Fruit fly (Drosophila melanogaster) whole organism, prepupa: ENCODE results near the gene Smyd5.
A peak's percentile ranks its signal among the peaks of the same experiment; 100 is the strongest.

ENCODE experiments used
- Blimp-1 ChIP-seq: fragments of 200-800 bp; sonication (Bioruptor generic); optimal IDR thresholded peaks from 3 replicates; lab custom pipeline; 2017; ENCODE audit warnings: missing biosample characterization, missing genetic modification characterization, mild to moderate bottlenecking, moderate library complexity, missing genetic modification reagents
- CG10631 ChIP-seq: fragments of 200-800 bp; sonication (Bioruptor generic); optimal IDR thresholded peaks from 2 replicates; lab custom pipeline; 2016; ENCODE audit warnings: missing biosample characterization, missing genetic modification characterization
- CG11294 ChIP-seq: fragments of 200-800 bp; sonication (Bioruptor generic); IDR thresholded peaks from 2 replicates; pipeline ENCODE4 v1.3.6; 2022; ENCODE audit warnings: missing biosample characterization, missing genetic modification characterization
- CG11762 ChIP-seq: fragments of 200-800 bp; sonication (Bioruptor generic); optimal IDR thresholded peaks from 3 replicates; lab custom pipeline; 2016; ENCODE audit warnings: missing biosample characterization, missing genetic modification characterization; ENCODE audit not compliant: insufficient read depth
- CG15336 ChIP-seq: fragments of 200-800 bp; sonication (Bioruptor generic); IDR thresholded peaks from 2 replicates; pipeline ENCODE4 v1.3.6; 2022; ENCODE audit warnings: missing biosample characterization, missing genetic modification characterization
- CG3032 ChIP-seq: fragments of 200-800 bp; optimal IDR thresholded peaks from 2 replicates; lab custom pipeline; 2019; ENCODE audit warnings: missing biosample characterization, mild to moderate bottlenecking, missing genetic modification characterization, moderate library complexity
- CG31627 ChIP-seq: fragments of 200-800 bp; sonication (Bioruptor generic); optimal IDR thresholded peaks from 3 replicates; lab custom pipeline; 2016; ENCODE audit warnings: missing biosample characterization, missing genetic modification characterization
- CG32006 ChIP-seq: fragments of 200-800 bp; sonication (Bioruptor generic); optimal IDR thresholded peaks from 3 replicates; lab custom pipeline; 2017; ENCODE audit warnings: missing biosample characterization, mild to moderate bottlenecking, missing genetic modification characterization
- CG34406 ChIP-seq: fragments of 200-800 bp; sonication (Bioruptor generic); optimal IDR thresholded peaks from 3 replicates; lab custom pipeline; 2016; ENCODE audit warnings: missing biosample characterization, missing genetic modification characterization
- CG3919 ChIP-seq: fragments of 200-800 bp; sonication (Bioruptor generic); optimal IDR thresholded peaks from 3 replicates; lab custom pipeline; 2016; ENCODE audit warnings: missing biosample characterization, missing genetic modification characterization
- CG4318 ChIP-seq: fragments of 200-800 bp; sonication (Bioruptor generic); optimal IDR thresholded peaks from 3 replicates; lab custom pipeline; 2017; ENCODE audit warnings: missing biosample characterization, mild to moderate bottlenecking, missing genetic modification characterization
- CG6163 ChIP-seq: fragments of 200-800 bp; sonication (Bioruptor generic); IDR thresholded peaks from 3 replicates; pipeline ENCODE4 v1.3.6; 2022; ENCODE audit warnings: missing biosample characterization, missing genetic modification characterization
- CG6276 ChIP-seq: fragments of 200-800 bp; sonication (Bioruptor generic); optimal IDR thresholded peaks from 2 replicates; lab custom pipeline; 2017; ENCODE audit warnings: missing biosample characterization, mild to moderate bottlenecking, missing genetic modification characterization
- CG6792 ChIP-seq: fragments of 200-800 bp; sonication (Bioruptor generic); optimal IDR thresholded peaks from 3 replicates; lab custom pipeline; 2016; ENCODE audit warnings: missing biosample characterization, missing genetic modification characterization
- CG6808 ChIP-seq: fragments of 200-800 bp; sonication (Bioruptor generic); optimal IDR thresholded peaks from 3 replicates; lab custom pipeline; 2017; ENCODE audit warnings: missing biosample characterization, missing genetic modification characterization, mild to moderate bottlenecking, moderate library complexity, missing genetic modification reagents
- CG6854 ChIP-seq: fragments of 200-800 bp; sonication (Bioruptor generic); optimal IDR thresholded peaks from 2 replicates; lab custom pipeline; 2017; ENCODE audit warnings: missing biosample characterization, mild to moderate bottlenecking, missing genetic modification characterization
- CG7368 ChIP-seq: fragments of 200-800 bp; sonication (Bioruptor generic); optimal IDR thresholded peaks from 3 replicates; lab custom pipeline; 2016; ENCODE audit warnings: missing biosample characterization, missing genetic modification characterization
- CG8119 ChIP-seq: fragments of 200-800 bp; sonication (Bioruptor generic); IDR thresholded peaks from 3 replicates; pipeline ENCODE4 v1.3.6; 2022; ENCODE audit warnings: missing biosample characterization, missing genetic modification characterization
- CG8319 ChIP-seq: fragments of 200-800 bp; sonication (Bioruptor generic); optimal IDR thresholded peaks from 3 replicates; lab custom pipeline; 2016; ENCODE audit warnings: missing biosample characterization, missing genetic modification characterization
- CG9139 ChIP-seq: fragments of 200-800 bp; sonication (Bioruptor generic); optimal IDR thresholded peaks from 3 replicates; lab custom pipeline; 2017; ENCODE audit warnings: missing biosample characterization, mild to moderate bottlenecking, missing genetic modification characterization
- Eip78C ChIP-seq: fragments of 200-800 bp; sonication (Bioruptor generic); peaks from one replicate; lab custom pipeline; 2016; ENCODE audit warnings: missing biosample characterization, missing genetic modification characterization
- Eip93F ChIP-seq: fragments of 200-800 bp; sonication (Bioruptor generic); optimal IDR thresholded peaks from 2 replicates; lab custom pipeline; 2016; ENCODE audit warnings: missing biosample characterization, mild to moderate bottlenecking, missing genetic modification characterization
- Ets21C ChIP-seq: fragments of 200-800 bp; sonication (Bioruptor generic); optimal IDR thresholded peaks from 3 replicates; lab custom pipeline; 2016; ENCODE audit warnings: missing biosample characterization, missing genetic modification characterization
- Gug ChIP-seq: fragments of 200-800 bp; sonication (Bioruptor generic); IDR thresholded peaks from 2 replicates; pipeline ENCODE4 v1.3.6; 2022; ENCODE audit warnings: missing biosample characterization, missing genetic modification characterization
- Hr38 ChIP-seq: sonication (Bioruptor generic); optimal IDR thresholded peaks from 2 replicates; lab custom pipeline; 2016; ENCODE audit warnings: missing biosample characterization, missing genetic modification characterization
- Hr39 ChIP-seq: fragments of 200-800 bp; sonication (Bioruptor generic); optimal IDR thresholded peaks from 2 replicates; lab custom pipeline; 2016; ENCODE audit warnings: missing biosample characterization, missing genetic modification characterization
- Met ChIP-seq: fragments of 200-800 bp; sonication (Bioruptor generic); optimal IDR thresholded peaks from 3 replicates; lab custom pipeline; 2016; ENCODE audit warnings: missing biosample characterization, missing genetic modification characterization
- OdsH ChIP-seq: fragments of 200-800 bp; sonication (Bioruptor generic); optimal IDR thresholded peaks from 3 replicates; lab custom pipeline; 2016; ENCODE audit warnings: missing biosample characterization, missing genetic modification characterization
- Sox14 ChIP-seq: fragments of 200-800 bp; sonication (Bioruptor generic); optimal IDR thresholded peaks from 3 replicates; lab custom pipeline; 2016; ENCODE audit warnings: missing biosample characterization, missing genetic modification characterization
- Sox15 ChIP-seq: fragments of 200-800 bp; sonication (Bioruptor generic); optimal IDR thresholded peaks from 3 replicates; lab custom pipeline; 2016; ENCODE audit warnings: missing biosample characterization, missing genetic modification characterization
- achi ChIP-seq: fragments of 200-800 bp; sonication (Bioruptor generic); optimal IDR thresholded peaks from 3 replicates; lab custom pipeline; 2016; ENCODE audit warnings: missing biosample characterization, missing genetic modification characterization
- acj6 ChIP-seq: fragments of 200-800 bp; sonication (Bioruptor generic); optimal IDR thresholded peaks from 3 replicates; lab custom pipeline; 2016; ENCODE audit warnings: missing biosample characterization, missing genetic modification characterization
- dac ChIP-seq: fragments of 200-800 bp; sonication (Bioruptor generic); optimal IDR thresholded peaks from 2 replicates; lab custom pipeline; 2017; ENCODE audit warnings: missing biosample characterization, mild to moderate bottlenecking, missing genetic modification characterization
- dsx ChIP-seq: fragments of 200-800 bp; optimal IDR thresholded peaks from 3 replicates; lab custom pipeline; 2019; ENCODE audit warnings: missing biosample characterization, mild to moderate bottlenecking, missing genetic modification characterization, moderate library complexity; ENCODE audit not compliant: poor library complexity, severe bottlenecking
- eg ChIP-seq: fragments of 200-800 bp; sonication (Bioruptor generic); IDR thresholded peaks from 3 replicates; pipeline ENCODE4 v1.3.6; 2022; ENCODE audit warnings: missing biosample characterization, missing genetic modification characterization
- esn ChIP-seq: fragments of 200-800 bp; sonication (Bioruptor generic); optimal IDR thresholded peaks from 2 replicates; lab custom pipeline; 2016; ENCODE audit warnings: missing biosample characterization, mild to moderate bottlenecking, missing genetic modification characterization, moderate library complexity
- fd59A ChIP-seq: fragments of 200-800 bp; sonication (Bioruptor generic); optimal IDR thresholded peaks from 2 replicates; lab custom pipeline; 2017; ENCODE audit warnings: missing biosample characterization, mild to moderate bottlenecking, missing genetic modification characterization, missing genetic modification reagents
- fd85E ChIP-seq: fragments of 200-800 bp; sonication (Bioruptor generic); optimal IDR thresholded peaks from 3 replicates; lab custom pipeline; 2016; ENCODE audit warnings: missing biosample characterization, missing genetic modification characterization
- fkh ChIP-seq: fragments of 200-800 bp; sonication (Bioruptor generic); optimal IDR thresholded peaks from 3 replicates; lab custom pipeline; 2017; ENCODE audit warnings: missing biosample characterization, mild to moderate bottlenecking, missing genetic modification characterization, moderate library complexity
- net ChIP-seq: fragments of 200-800 bp; sonication (Bioruptor generic); optimal IDR thresholded peaks from 3 replicates; lab custom pipeline; 2016; ENCODE audit warnings: missing biosample characterization, missing genetic modification characterization
- salr ChIP-seq, 2 experiments: fragments of 200-800 bp; sonication (Bioruptor generic); optimal IDR thresholded peaks; 3 replicates each; lab custom pipeline; 2016 to 2018; ENCODE audit warnings: missing biosample characterization in 2 of 2, missing genetic modification characterization in 2 of 2, mild to moderate bottlenecking in 1 of 2
- spab ChIP-seq: fragments of 200-800 bp; sonication (Bioruptor generic); optimal IDR thresholded peaks from 2 replicates; lab custom pipeline; 2017; ENCODE audit warnings: missing biosample characterization, mild to moderate bottlenecking, missing genetic modification characterization, missing genetic modification reagents
- ss ChIP-seq, 2 experiments: fragments of 200-800 bp; sonication (Bioruptor generic); optimal IDR thresholded peaks; 2 replicates in 1 of 2; 3 replicates in 1 of 2; lab custom pipeline; 2017 to 2018; ENCODE audit warnings: mild to moderate bottlenecking in 2 of 2, missing biosample characterization in 2 of 2, missing genetic modification characterization in 2 of 2, moderate library complexity in 1 of 2
- svp ChIP-seq: fragments of 200-800 bp; sonication (Bioruptor generic); peaks from one replicate; lab custom pipeline; 2016; ENCODE audit warnings: missing biosample characterization, missing genetic modification characterization
- topi ChIP-seq: fragments of 200-800 bp; sonication (Bioruptor generic); optimal IDR thresholded peaks from 3 replicates; lab custom pipeline; 2016; ENCODE audit warnings: missing biosample characterization, missing genetic modification characterization

Gene Smyd5

DNA sequence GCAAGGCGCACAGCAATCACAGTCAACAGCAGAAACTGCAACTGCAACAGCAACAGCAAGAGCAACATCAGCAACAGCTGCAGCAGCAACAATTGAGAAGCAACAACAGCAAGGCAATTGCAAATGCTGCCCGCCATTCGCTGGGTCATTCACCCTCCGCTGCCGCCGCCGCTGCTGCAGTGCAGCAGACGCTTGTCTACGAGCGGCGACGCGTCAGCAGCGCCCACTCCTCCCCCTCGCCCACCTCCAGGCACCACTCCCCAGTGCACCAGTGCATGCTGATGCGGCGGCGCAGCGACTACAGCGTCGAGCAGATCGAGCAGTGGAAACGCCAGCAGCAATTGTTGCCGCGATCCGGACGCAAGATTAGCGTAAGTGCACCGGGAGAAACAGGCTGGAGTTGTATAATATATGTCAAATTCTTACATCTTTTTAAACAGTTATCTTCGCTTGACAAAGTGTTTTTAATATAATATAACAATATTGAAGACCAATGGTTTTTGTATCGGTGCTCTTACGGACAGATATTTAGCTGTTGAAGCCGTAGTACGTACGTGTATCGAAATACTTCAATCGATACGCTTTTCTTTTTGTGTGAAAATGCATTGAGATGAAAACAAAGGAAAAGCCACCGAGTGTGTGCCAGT is 12.8 kb downstream of the Smyd5 start (continued):
- TF ChIP-seq spab (GFP tag; lab: Kevin White, UChicago) (peak; percentile 69), Ets21C (GFP tag; lab: Kevin White, UChicago) (peak; percentile 30), Hr39 (GFP tag; lab: Kevin White, UChicago) (peak; percentile 32), CG4318 (GFP tag; lab: Kevin White, UChicago) (peak; percentile 84), net (GFP tag; lab: Kevin White, UChicago) (peak; percentile 81), CG15336 (GFP tag; lab: Robert Waterston, UW) (peak; percentile 89), Gug (GFP tag; lab: Robert Waterston, UW) (peak; percentile 84), fd85E (GFP tag; lab: Kevin White, UChicago) (no peak), CG6792 (peak; percentile 72), Sox14 (GFP tag; lab: Kevin White, UChicago) (peak; percentile 87), CG9139 (GFP tag; lab: Kevin White, UChicago) (no peak), ss (GFP tag; optimal IDR thresholded peaks at IDR 0.05; lab: Kevin White, UChicago) (no peak)

DNA sequence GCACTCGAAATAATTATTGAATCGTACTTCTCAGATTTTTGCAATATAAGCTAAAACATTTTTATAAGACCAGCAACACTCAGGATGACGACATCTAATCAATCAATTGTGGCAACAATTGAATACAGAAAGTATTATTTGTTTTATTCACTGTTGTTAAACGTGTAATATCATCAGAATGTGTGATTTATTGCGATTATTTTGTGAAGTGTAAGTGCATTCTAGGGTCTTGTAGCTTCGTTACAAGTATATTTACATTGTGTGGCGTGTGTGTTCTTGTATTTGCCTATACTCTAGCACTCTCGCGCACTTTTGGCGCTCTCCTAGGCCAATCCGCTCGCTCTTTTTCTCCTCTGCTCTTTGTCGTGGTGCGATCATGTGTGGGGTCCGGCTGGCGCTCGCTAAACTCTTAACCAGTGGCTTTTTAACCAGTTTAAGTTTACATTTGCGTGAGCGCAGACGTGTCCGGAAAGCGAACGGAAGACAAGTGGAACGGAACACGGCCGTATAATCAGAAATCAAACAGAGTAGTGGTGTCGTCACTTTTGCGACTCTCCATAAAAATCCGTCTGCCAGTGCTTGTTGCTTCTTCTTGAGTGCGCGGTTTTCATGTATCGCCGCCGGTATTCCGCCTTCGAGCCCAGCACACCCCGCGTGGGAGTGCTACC is 14.0 kb downstream of the Smyd5 start:
- peak; percentile 88 for TF ChIP-seq Met (GFP tag; lab: Kevin White, UChicago)
- TF ChIP-seq esn, result peak; percentile 91
- peak; percentile 87 for TF ChIP-seq CG31627 (GFP tag; lab: Kevin White, UChicago)
- TF ChIP-seq CG34406, result peak; percentile 90
- peak; percentile 77 for TF ChIP-seq fd85E (GFP tag; lab: Kevin White, UChicago)
- peak; percentile 91 for TF ChIP-seq dac (GFP tag; lab: Kevin White, UChicago)
- peak; percentile 96 for TF ChIP-seq Sox14 (GFP tag; lab: Kevin White, UChicago)
- TF ChIP-seq CG15336 (GFP tag; lab: Robert Waterston, UW), result peak; percentile 95
- TF ChIP-seq svp (GFP tag; lab: Kevin White, UChicago), result peak; percentile 97
- TF ChIP-seq ss (GFP tag; optimal IDR thresholded peaks at IDR 0.05; lab: Kevin White, UChicago), result peak; percentile 81 to 85
- TF ChIP-seq CG11762 (GFP tag; lab: Kevin White, UChicago), result peak; percentile 95
- TF ChIP-seq CG6276 (GFP tag; lab: Kevin White, UChicago), result peak; percentile 93
- TF ChIP-seq CG8319 (GFP tag; lab: Kevin White, UChicago), result peak; percentile 84
- TF ChIP-seq CG11294, result peak; percentile 88
- peak; percentile 84 for TF ChIP-seq CG7368
- TF ChIP-seq topi, result peak; percentile 87
- peak; percentile 84 to 97 for TF ChIP-seq salr (GFP tag; optimal IDR thresholded peaks at IDR 0.05; lab: Kevin White, UChicago)
- TF ChIP-seq CG6163 (GFP tag; lab: Robert Waterston, UW), result peak; percentile 93
- TF ChIP-seq Hr39 (GFP tag; lab: Kevin White, UChicago), result peak; percentile 90
- TF ChIP-seq CG10631 (GFP tag; lab: Kevin White, UChicago), result peak; percentile 93
- TF ChIP-seq CG6792, result peak; percentile 88
- TF ChIP-seq acj6 (GFP tag; lab: Kevin White, UChicago), result peak; percentile 94
- peak; percentile 91 for TF ChIP-seq dsx (GFP tag; lab: Kevin White, UChicago)
- peak; percentile 89 for TF ChIP-seq fd59A (GFP tag; lab: Kevin White, UChicago)
- peak; percentile 88 for TF ChIP-seq spab (GFP tag; lab: Kevin White, UChicago)
- TF ChIP-seq Blimp-1 (GFP tag; lab: Kevin White, UChicago), result peak; percentile 13
- peak; percentile 10 for TF ChIP-seq Hr38 (GFP tag; lab: Kevin White, UChicago)
- peak; percentile 90 for TF ChIP-seq fkh
- peak; percentile 87 for TF ChIP-seq CG3032
- peak; percentile 93 for TF ChIP-seq net (GFP tag; lab: Kevin White, UChicago)
- TF ChIP-seq CG4318 (GFP tag; lab: Kevin White, UChicago), result peak; percentile 94
- TF ChIP-seq CG8119 (GFP tag; lab: Robert Waterston, UW), result peak; percentile 92
- peak; percentile 73 for TF ChIP-seq Eip93F
- TF ChIP-seq Ets21C (GFP tag; lab: Kevin White, UChicago), result peak; percentile 70
- peak; percentile 86 for TF ChIP-seq Sox15 (GFP tag; lab: Kevin White, UChicago)
- TF ChIP-seq eg (GFP tag; lab: Robert Waterston, UW), result peak; percentile 91
- TF ChIP-seq Eip78C (GFP tag; lab: Kevin White, UChicago), result peak; percentile 99
- TF ChIP-seq CG3919 (GFP tag; lab: Kevin White, UChicago), result peak; percentile 93
- peak; percentile 95 for TF ChIP-seq OdsH
- TF ChIP-seq CG6808 (GFP tag; lab: Kevin White, UChicago), result peak; percentile 81
- TF ChIP-seq CG32006 (GFP tag; lab: Kevin White, UChicago), result peak; percentile 98
- no peak for TF ChIP-seq CG6854
- peak; percentile 92 for TF ChIP-seq achi (GFP tag; lab: Kevin White, UChicago)
